Fruit fly (Drosophila melanogaster) whole organism: ENCODE data around the gene IntS10.

ENCODE experiments used
- CG8478 ChIP-seq: fragments of >200 bp; optimal IDR thresholded peaks from 2 replicates; lab custom pipeline; 2018; ENCODE audit warnings: inconsistent platforms
- pan ChIP-seq: fragments of >200 bp; optimal IDR thresholded peaks from 2 replicates; lab custom pipeline; 2017
- psq ChIP-seq: fragments of >200 bp; optimal IDR thresholded peaks from 2 replicates; lab custom pipeline; 2017

DNA sequence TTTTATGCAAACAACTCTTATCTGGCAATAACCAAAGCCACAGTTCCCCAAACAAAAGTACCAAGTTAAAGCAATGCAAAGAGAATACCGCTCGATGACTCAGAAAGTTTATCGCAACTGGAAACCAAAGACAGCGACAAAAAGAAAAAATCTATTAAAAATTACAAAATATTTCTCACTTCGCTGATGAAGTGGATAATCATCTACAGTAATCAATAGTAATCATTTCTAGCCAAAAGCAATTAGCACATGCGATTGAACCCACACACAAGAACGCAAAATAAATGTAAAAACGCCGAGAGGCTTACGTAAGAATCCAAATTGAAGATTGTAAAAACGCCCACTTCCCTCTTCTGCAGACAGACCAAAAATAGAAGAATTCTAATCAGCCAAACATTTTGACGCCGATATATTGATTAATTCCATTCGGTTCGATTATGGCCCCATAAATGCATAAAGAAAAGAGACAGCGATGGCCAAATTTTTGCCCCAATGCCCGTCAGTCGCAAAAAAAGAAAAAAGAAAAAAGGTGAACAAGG is 29.9 kb upstream of the IntS10 start:
- TF ChIP-seq CG8478 (lab: Kevin White, UChicago) (no peak), pan (no peak), psq (lab: Kevin White, UChicago) (no peak)
